Fruit fly (Drosophila melanogaster): ENCODE results near the gene PpV.

DNA sequence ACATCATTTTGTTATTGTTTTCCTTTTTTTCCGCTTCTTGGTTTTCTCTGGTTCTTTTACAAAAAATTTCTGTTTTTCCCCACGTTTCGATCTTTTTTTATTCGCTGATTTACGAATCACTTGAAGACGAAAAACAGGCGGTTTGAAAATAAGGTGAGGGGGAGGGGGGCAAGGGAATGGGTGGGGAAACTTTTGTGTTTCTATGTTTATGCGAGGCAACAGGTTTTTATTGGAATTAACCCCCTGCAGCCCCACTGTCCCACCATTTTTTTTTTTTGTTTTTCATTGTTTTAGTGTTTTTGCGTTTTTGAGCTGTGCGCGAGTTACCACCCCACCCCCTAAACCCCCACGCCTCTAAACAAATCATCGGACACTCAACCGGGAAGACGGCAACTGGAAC lies 37.8 kb downstream of the PpV start:
- TF ChIP-seq CG8478 (optimal IDR thresholded peaks at IDR 0.05) (no peak), CTCF (optimal IDR thresholded peaks at IDR 0.05) (no peak)
